Fruit fly (Drosophila melanogaster) Kc167 (cell line): ENCODE measurements around the gene CG46059.

ENCODE experiments used
- Myc ChIP-seq: fragments of >200 bp; optimal IDR thresholded peaks from 2 replicates; lab custom pipeline; 2017; ENCODE audit warnings: missing external identifiers
- Sin3A ChIP-seq: fragments of >200 bp; optimal IDR thresholded peaks from 2 replicates; lab custom pipeline; 2018; ENCODE audit warnings: missing external identifiers
- h ChIP-seq: fragments of >200 bp; optimal IDR thresholded peaks from 3 replicates; lab custom pipeline; 2018; ENCODE audit warnings: missing external identifiers
- insv ChIP-seq: fragments of >200 bp; optimal IDR thresholded peaks from 3 replicates; lab custom pipeline; 2018; ENCODE audit warnings: missing external identifiers
- psq ChIP-seq: fragments of >200 bp; optimal IDR thresholded peaks from 2 replicates; lab custom pipeline; 2017; ENCODE audit warnings: missing external identifiers
- ttk ChIP-seq: sonication (Bioruptor generic); optimal IDR thresholded peaks from 2 replicates; lab custom pipeline; 2017; ENCODE audit warnings: missing external identifiers

- TF ChIP-seq Myc (lab: Kevin White, UChicago), result no peak
- no peak for TF ChIP-seq ttk
- TF ChIP-seq psq (lab: Kevin White, UChicago), result no peak
- no peak for TF ChIP-seq insv (lab: Kevin White, UChicago)
- no peak for TF ChIP-seq h
- no peak for TF ChIP-seq Sin3A (lab: Kevin White, UChicago)
Measured at dm6 chr2L:19163143-19163974, 20.2 kb downstream of the CG46059 start.
